Fruit fly (Drosophila melanogaster) whole organism, embryonic: ENCODE measurements around the gene eIF2Bepsilon.

Source experiments
- ATbp ChIP-seq: fragments of 200-800 bp; sonication (Bioruptor generic); optimal IDR thresholded peaks from 2 replicates; lab custom pipeline; 2017; ENCODE audit warnings: missing biosample characterization, mild to moderate bottlenecking, missing genetic modification characterization, missing genetic modification reagents
- BtbVII ChIP-seq: fragments of 200-800 bp; sonication (Bioruptor generic); optimal IDR thresholded peaks from 3 replicates; lab custom pipeline; 2017; ENCODE audit warnings: missing biosample characterization, mild to moderate bottlenecking, missing genetic modification characterization
- CG10274 ChIP-seq: fragments of 200-800 bp; sonication (Bioruptor generic); optimal IDR thresholded peaks from 3 replicates; lab custom pipeline; 2017; ENCODE audit warnings: missing biosample characterization, mild to moderate bottlenecking, missing genetic modification characterization
- CG10543 ChIP-seq: fragments of 200-800 bp; sonication (Bioruptor generic); optimal IDR thresholded peaks from 3 replicates; lab custom pipeline; 2017; ENCODE audit warnings: missing biosample characterization, mild to moderate bottlenecking, missing genetic modification characterization, moderate library complexity
- CG11398 ChIP-seq: fragments of 200-800 bp; sonication (Bioruptor generic); optimal IDR thresholded peaks from 2 replicates; lab custom pipeline; 2016; ENCODE audit warnings: missing biosample characterization, missing genetic modification characterization
- CG12071 ChIP-seq: fragments of 200-800 bp; sonication (Bioruptor generic); optimal IDR thresholded peaks from 3 replicates; lab custom pipeline; 2018; ENCODE audit warnings: missing biosample characterization, mild to moderate bottlenecking, missing genetic modification characterization
- CG12942 ChIP-seq: fragments of 200-800 bp; sonication (Bioruptor generic); optimal IDR thresholded peaks from 3 replicates; lab custom pipeline; 2016; ENCODE audit warnings: missing biosample characterization, missing genetic modification characterization
- CG17612 ChIP-seq: fragments of 200-800 bp; sonication (Bioruptor generic); IDR thresholded peaks from 2 replicates; pipeline ENCODE4 v1.3.6; 2022; ENCODE audit warnings: missing biosample characterization, missing genetic modification characterization
- CG1832 ChIP-seq: fragments of 200-800 bp; sonication (Bioruptor generic); optimal IDR thresholded peaks from 2 replicates; lab custom pipeline; 2017; ENCODE audit warnings: missing biosample characterization, mild to moderate bottlenecking, missing genetic modification characterization, inconsistent platforms
- CG18599 ChIP-seq: fragments of 200-800 bp; sonication (Bioruptor generic); optimal IDR thresholded peaks from 3 replicates; lab custom pipeline; 2017; ENCODE audit warnings: missing biosample characterization, missing genetic modification characterization, mild to moderate bottlenecking, moderate library complexity, missing genetic modification reagents
- CG2202 ChIP-seq: fragments of 200-800 bp; sonication (Bioruptor generic); optimal IDR thresholded peaks from 2 replicates; lab custom pipeline; 2018; ENCODE audit warnings: missing biosample characterization, mild to moderate bottlenecking, missing genetic modification characterization
- CG34224 ChIP-seq: fragments of 200-800 bp; sonication (Bioruptor generic); IDR thresholded peaks from 3 replicates; pipeline ENCODE4 v1.3.6; 2022; ENCODE audit warnings: missing biosample characterization, missing genetic modification characterization; ENCODE audit not compliant: partially characterized antibody
- CG3726 ChIP-seq: fragments of 200-800 bp; sonication (Bioruptor generic); IDR thresholded peaks from 3 replicates; pipeline ENCODE4, ENCODE4 v1.3.6; 2022; ENCODE audit warnings: missing biosample characterization, missing genetic modification characterization
- CG4282 ChIP-seq: fragments of 200-800 bp; sonication (Bioruptor generic); optimal IDR thresholded peaks from 2 replicates; lab custom pipeline; 2016; ENCODE audit warnings: missing biosample characterization, missing genetic modification characterization
- CG43689 ChIP-seq: fragments of 200-800 bp; sonication (Bioruptor generic); IDR thresholded peaks from 2 replicates; pipeline ENCODE4 v1.3.6; 2022; ENCODE audit warnings: missing biosample characterization, missing genetic modification characterization
- CG4854 ChIP-seq: fragments of 200-800 bp; sonication (Bioruptor generic); optimal IDR thresholded peaks from 2 replicates; lab custom pipeline; 2016; ENCODE audit warnings: missing biosample characterization, missing genetic modification characterization, inconsistent platforms
- CG6765 ChIP-seq: fragments of 200-800 bp; sonication (Bioruptor generic); optimal IDR thresholded peaks from 3 replicates; lab custom pipeline; 2017; ENCODE audit warnings: missing biosample characterization, mild to moderate bottlenecking, missing genetic modification characterization
- CG8089 ChIP-seq: fragments of 200-800 bp; sonication (Bioruptor generic); optimal IDR thresholded peaks from 3 replicates; lab custom pipeline; 2016; ENCODE audit warnings: missing biosample characterization, missing genetic modification characterization
- CG9215 ChIP-seq: fragments of 200-800 bp; sonication (Bioruptor generic); IDR thresholded peaks from 2 replicates; pipeline ENCODE4 v1.3.6; 2022; ENCODE audit warnings: missing biosample characterization, missing genetic modification characterization
- CG9932 ChIP-seq: fragments of 200-800 bp; sonication (Bioruptor generic); IDR thresholded peaks from 2 replicates; pipeline ENCODE4 v1.3.6; 2022; ENCODE audit warnings: missing biosample characterization, missing genetic modification characterization
- D19B ChIP-seq: fragments of 200-800 bp; sonication (Bioruptor generic); optimal IDR thresholded peaks from 2 replicates; lab custom pipeline; 2017; ENCODE audit warnings: missing biosample characterization, mild to moderate bottlenecking, missing genetic modification characterization
- Doc3 ChIP-seq: fragments of 200-800 bp; sonication (Bioruptor generic); IDR thresholded peaks from 3 replicates; pipeline ENCODE4 v1.3.6; 2022; ENCODE audit warnings: missing biosample characterization, missing genetic modification characterization; ENCODE audit not compliant: partially characterized antibody
- Dref ChIP-seq: fragments of 200-800 bp; sonication (Bioruptor generic); IDR thresholded peaks from 2 replicates; pipeline ENCODE4 v1.3.6; 2022; ENCODE audit warnings: missing biosample characterization, missing genetic modification characterization
- Elba2 ChIP-seq: fragments of 200-800 bp; sonication (Bioruptor generic); optimal IDR thresholded peaks from 3 replicates; lab custom pipeline; 2016; ENCODE audit warnings: missing biosample characterization, missing genetic modification characterization
- Hr3 ChIP-seq: fragments of 200-800 bp; sonication (Bioruptor generic); optimal IDR thresholded peaks from 3 replicates; lab custom pipeline; 2016; ENCODE audit warnings: missing biosample characterization, missing genetic modification characterization
- Mad ChIP-seq: fragments of 200-800 bp; sonication (Bioruptor generic); optimal IDR thresholded peaks from 2 replicates; lab custom pipeline; 2016; ENCODE audit warnings: missing biosample characterization, missing genetic modification characterization
- Med ChIP-seq: fragments of 200-800 bp; sonication (Bioruptor generic); peaks from one replicate; lab custom pipeline; 2016; ENCODE audit warnings: missing biosample characterization, missing genetic modification characterization, mild to moderate bottlenecking, inconsistent platforms, moderate library complexity
- NC2α ChIP-seq: fragments of 200-800 bp; sonication (Bioruptor generic); optimal IDR thresholded peaks from 2 replicates; lab custom pipeline; 2016; ENCODE audit warnings: missing biosample characterization, missing genetic modification characterization
- Neu2 ChIP-seq: fragments of 200-800 bp; sonication (Bioruptor generic); optimal IDR thresholded peaks from 3 replicates; lab custom pipeline; 2016; ENCODE audit warnings: missing biosample characterization, missing genetic modification characterization, borderline replicate concordance
- Sox102F ChIP-seq: fragments of 200-800 bp; sonication (Bioruptor generic); optimal IDR thresholded peaks from 2 replicates; lab custom pipeline; 2018; ENCODE audit warnings: missing biosample characterization, mild to moderate bottlenecking, missing genetic modification characterization, moderate library complexity
- Xrp1 ChIP-seq: fragments of 200-800 bp; sonication (Bioruptor generic); IDR thresholded peaks from 2 replicates; pipeline ENCODE4 v1.3.6; 2022; ENCODE audit warnings: missing biosample characterization, missing genetic modification characterization
- bbx ChIP-seq: fragments of 200-800 bp; sonication (Bioruptor generic); IDR thresholded peaks from 2 replicates; pipeline ENCODE4 v1.3.6; 2022; ENCODE audit warnings: missing biosample characterization, missing genetic modification characterization; ENCODE audit not compliant: partially characterized antibody
- cas ChIP-seq: fragments of 200-800 bp; sonication (Bioruptor generic); IDR thresholded peaks from 2 replicates; pipeline ENCODE4 v1.3.6; 2022; ENCODE audit warnings: missing biosample characterization, missing genetic modification characterization
- croc ChIP-seq: fragments of 200-800 bp; sonication (Bioruptor generic); conservative IDR thresholded peaks from 3 replicates; pipeline ENCODE4 v1.3.6; 2022; ENCODE audit warnings: missing biosample characterization, missing genetic modification characterization
- crol ChIP-seq: fragments of 200-800 bp; sonication (Bioruptor generic); IDR thresholded peaks from 2 replicates; pipeline ENCODE4 v1.3.6; 2022; ENCODE audit warnings: missing biosample characterization, missing genetic modification characterization
- cwo ChIP-seq: fragments of 200-800 bp; sonication (Bioruptor generic); optimal IDR thresholded peaks from 3 replicates; lab custom pipeline; 2017; ENCODE audit warnings: missing biosample characterization, missing genetic modification characterization, mild to moderate bottlenecking, moderate library complexity, missing genetic modification reagents
- dmrt99B ChIP-seq: fragments of 200-800 bp; sonication (Bioruptor generic); optimal IDR thresholded peaks from 2 replicates; lab custom pipeline; 2018; ENCODE audit warnings: missing biosample characterization, mild to moderate bottlenecking, missing genetic modification characterization, moderate library complexity
- gsb ChIP-seq: fragments of 200-800 bp; sonication (Bioruptor generic); IDR thresholded peaks from 2 replicates; pipeline ENCODE4 v1.3.6; 2022; ENCODE audit warnings: missing biosample characterization, missing genetic modification characterization
- knrl ChIP-seq: fragments of 200-800 bp; sonication (Bioruptor generic); IDR thresholded peaks from 3 replicates; pipeline ENCODE4 v1.3.6; 2022; ENCODE audit warnings: missing biosample characterization, missing genetic modification characterization; ENCODE audit not compliant: partially characterized antibody
- maf-S ChIP-seq: fragments of 200-800 bp; sonication (Bioruptor generic); optimal IDR thresholded peaks from 2 replicates; lab custom pipeline; 2016; ENCODE audit warnings: missing biosample characterization, missing genetic modification characterization
- mld ChIP-seq: fragments of 200-800 bp; sonication (Bioruptor generic); IDR thresholded peaks from 3 replicates; pipeline ENCODE4 v1.3.6; 2022; ENCODE audit warnings: missing biosample characterization, missing genetic modification characterization; ENCODE audit not compliant: partially characterized antibody
- nau ChIP-seq: fragments of 200-800 bp; sonication (Bioruptor generic); optimal IDR thresholded peaks from 3 replicates; lab custom pipeline; 2017; ENCODE audit warnings: missing biosample characterization, mild to moderate bottlenecking, missing genetic modification characterization, missing genetic modification reagents
- pzg ChIP-seq: fragments of 200-800 bp; sonication (Bioruptor generic); optimal IDR thresholded peaks from 3 replicates; lab custom pipeline; 2018; ENCODE audit warnings: missing biosample characterization, mild to moderate bottlenecking, missing genetic modification characterization, moderate library complexity
- sim ChIP-seq: fragments of 200-800 bp; sonication (Bioruptor generic); IDR thresholded peaks from 2 replicates; pipeline ENCODE4 v1.3.6; 2022; ENCODE audit warnings: missing biosample characterization, missing genetic modification characterization
- so ChIP-seq: fragments of 200-800 bp; sonication (Bioruptor generic); IDR thresholded peaks from 3 replicates; pipeline ENCODE4 v1.3.6; 2022; ENCODE audit warnings: missing biosample characterization, missing genetic modification characterization
- tin ChIP-seq: fragments of 200-800 bp; sonication (Bioruptor generic); optimal IDR thresholded peaks from 3 replicates; lab custom pipeline; 2016; ENCODE audit warnings: missing biosample characterization, missing genetic modification characterization
- vnd ChIP-seq: fragments of 200-800 bp; sonication (Bioruptor generic); IDR thresholded peaks from 3 replicates; pipeline ENCODE4 v1.3.6; 2022; ENCODE audit warnings: missing biosample characterization, missing genetic modification characterization; ENCODE audit not compliant: partially characterized antibody
- zen2 ChIP-seq: fragments of 200-800 bp; sonication (Bioruptor generic); IDR thresholded peaks from 3 replicates; pipeline ENCODE4 v1.3.6; 2022; ENCODE audit warnings: missing biosample characterization, missing genetic modification characterization; ENCODE audit not compliant: partially characterized antibody
- zf30C ChIP-seq: fragments of 200-800 bp; sonication (Bioruptor generic); optimal IDR thresholded peaks from 3 replicates; lab custom pipeline; 2018; ENCODE audit warnings: missing biosample characterization, mild to moderate bottlenecking, missing genetic modification characterization

eIF2Bepsilon gene

dm6 chrX:1968581-1969258 is 46.0 kb upstream of the eIF2Bepsilon start (continued):
- TF ChIP-seq croc (GFP tag; lab: Robert Waterston, UW) (peak; percentile 60), CG4854 (no peak), vnd (no peak), nau (GFP tag; lab: Kevin White, UChicago) (peak; percentile 48), knrl (GFP tag; lab: Robert Waterston, UW) (no peak), Hr3 (GFP tag; lab: Kevin White, UChicago) (peak; percentile 46), gsb (no peak), pzg (GFP tag; lab: Kevin White, UChicago) (no peak), CG18599 (peak; percentile 24), CG17612 (GFP tag; lab: Robert Waterston, UW) (no peak), CG3726 (GFP tag; lab: Robert Waterston, UW) (peak; percentile 43; the same call in 1 of the 3 replicates), Mad (GFP tag; lab: Kevin White, UChicago) (no peak), D19B (GFP tag; lab: Kevin White, UChicago) (no peak), CG10543 (peak; percentile 45), CG4282 (GFP tag; lab: Kevin White, UChicago) (no peak), CG2202 (tag; lab: Kevin White, UChicago) (peak; percentile 16), Xrp1 (GFP tag; lab: Robert Waterston, UW) (peak; percentile 74), CG8089 (peak; percentile 51), CG6765 (GFP tag; lab: Kevin White, UChicago) (no peak), CG43689 (no peak), CG12942 (no peak), dmrt99B (peak; percentile 87), zen2 (GFP tag; lab: Robert Waterston, UW) (no peak), tin (GFP tag; lab: Kevin White, UChicago) (peak; percentile 27), sim (GFP tag; lab: Robert Waterston, UW) (no peak), CG9215 (GFP tag; lab: Robert Waterston, UW) (no peak), ATbp (peak; percentile 87), NC2α (GFP tag; lab: Kevin White, UChicago) (no peak), Sox102F (peak; percentile 80), CG1832 (GFP tag; lab: Kevin White, UChicago) (no peak), so (peak; percentile 66; the same call in 1 of the 3 replicates), CG9932 (GFP tag; lab: Robert Waterston, UW) (no peak), Doc3 (GFP tag; lab: Robert Waterston, UW) (no peak), Med (GFP tag; lab: Kevin White, UChicago) (peak; percentile 74), mld (no peak), cas (GFP tag; lab: Robert Waterston, UW) (no peak), zf30C (GFP tag; lab: Kevin White, UChicago) (no peak), maf-S (GFP tag; lab: Kevin White, UChicago) (no peak), CG10274 (GFP tag; lab: Kevin White, UChicago) (no peak), Neu2 (GFP tag; lab: Kevin White, UChicago) (no peak), cwo (GFP tag; lab: Kevin White, UChicago) (peak; percentile 38), BtbVII (GFP tag; lab: Kevin White, UChicago) (no peak), CG11398 (GFP tag; lab: Kevin White, UChicago) (peak; percentile 15), CG34224 (GFP tag; lab: Robert Waterston, UW) (no peak), Dref (GFP tag; lab: Robert Waterston, UW) (no peak), bbx (GFP tag; lab: Robert Waterston, UW) (no peak), Elba2 (GFP tag; lab: Kevin White, UChicago) (no peak), CG12071 (GFP tag; lab: Kevin White, UChicago) (peak; percentile 67), crol (GFP tag; lab: Robert Waterston, UW) (peak; percentile 66)
